Worm (Caenorhabditis elegans) whole organism, L1 larva: ENCODE results near the gene ZC239.4.

Experiments
- efl-1 ChIP-seq, 4 experiments: fragments of 150-350 bp; optimal IDR thresholded peaks in 3 of 4; peaks in 1 of 4; 1 replicate in 1 of 4; 2 replicates in 3 of 4; lab custom pipeline; 2014; ENCODE audit warnings: missing biosample characterization in 2 of 4, missing genetic modification characterization in 2 of 4, missing genetic modification reagents in 2 of 4
- lin-39 ChIP-seq: fragments of 150-350 bp; optimal IDR thresholded peaks from 2 replicates; lab custom pipeline; 2014; ENCODE audit warnings: missing biosample characterization, missing genetic modification reagents, missing genetic modification characterization
- nhr-12 ChIP-seq: sonication (generic microtip); optimal IDR thresholded peaks from 2 replicates; lab custom pipeline; 2017; ENCODE audit warnings: missing biosample characterization, missing genetic modification characterization
- nhr-237 ChIP-seq: fragments of 150-350 bp; optimal IDR thresholded peaks from 2 replicates; lab custom pipeline; 2014; ENCODE audit warnings: missing biosample characterization, missing genetic modification characterization
- skn-1 ChIP-seq: fragments of 150-350 bp; optimal IDR thresholded peaks from 2 replicates; lab custom pipeline; 2014; ENCODE audit warnings: missing biosample characterization, missing genetic modification characterization
- snpc-4 ChIP-seq: fragments of 150-350 bp; optimal IDR thresholded peaks from 2 replicates; lab custom pipeline; 2014; ENCODE audit warnings: missing biosample characterization, missing genetic modification characterization
- unc-62 ChIP-seq: fragments of 150-350 bp; optimal IDR thresholded peaks from 2 replicates; lab custom pipeline; 2014; ENCODE audit warnings: missing biosample characterization, missing genetic modification reagents, missing genetic modification characterization

DNA sequence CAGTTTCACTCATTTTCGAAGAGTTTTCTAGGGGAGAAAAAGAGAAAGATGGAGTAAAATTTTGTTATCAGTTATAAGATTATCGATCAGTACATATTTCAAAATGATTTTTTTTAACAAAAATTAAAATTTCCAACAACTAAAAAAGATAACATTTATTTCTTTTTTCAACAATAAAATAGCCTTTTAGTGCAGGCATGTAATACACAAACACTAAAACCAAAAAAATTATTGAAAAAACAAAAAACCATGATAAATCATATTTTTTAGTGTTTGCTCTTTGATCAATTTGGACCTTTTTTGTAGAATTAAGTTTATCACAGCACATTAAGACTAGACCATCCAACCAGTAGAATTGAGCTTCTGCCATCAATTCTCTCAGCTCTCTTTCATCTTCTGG is 10.6 kb downstream of the ZC239.4 start, which contains the start of gene ZC239.15:
- TF ChIP-seq skn-1 (tag; lab: Kevin White, UChicago) = no peak
- TF ChIP-seq efl-1 (optimal IDR thresholded peaks at IDR 0.05; lab: Kevin White, UChicago) = no peak
- TF ChIP-seq efl-1 (GFP tag; optimal IDR thresholded peaks at IDR 0.05 in 1 of 2; lab: Kevin White, UChicago) = no peak
- TF ChIP-seq snpc-4 = no peak
- no peak for TF ChIP-seq nhr-237 (tag; lab: Kevin White, UChicago)
- TF ChIP-seq nhr-12 (tag; lab: Kevin White, UChicago) = no peak
- TF ChIP-seq unc-62 (GFP tag; lab: Kevin White, UChicago) = no peak
- no peak for TF ChIP-seq lin-39 (tag; lab: Kevin White, UChicago)
